Worm (Caenorhabditis elegans): ENCODE measurements around the gene F20C5.7.

- TF ChIP-seq ztf-23 (GFP tag; IDR thresholded peaks at IDR 0.05) (no peak), flt-1 (GFP tag; IDR thresholded peaks at IDR 0.05) (no peak), ref-1 (GFP tag; conservative IDR thresholded peaks at IDR 0.05) (no peak), ztf-29 (GFP tag; IDR thresholded peaks at IDR 0.05) (no peak), tab-1 (GFP tag; IDR thresholded peaks at IDR 0.05) (no peak), T22C8.4 (GFP tag; IDR thresholded peaks at IDR 0.05) (no peak), klf-2 (GFP tag; conservative IDR thresholded peaks at IDR 0.05) (no peak), cog-1 (tag; optimal IDR thresholded peaks at IDR 0.05) (no peak)
Measured at ce11 chrIV:8794895-8795665, 49.6 kb upstream of the F20C5.7 start.
